Worm (Caenorhabditis elegans) whole organism, early embryonic: ENCODE measurements around the gene mdt-29.

Source experiments
- B0310.2 ChIP-seq: sonication (generic microtip); optimal IDR thresholded peaks from 2 replicates; lab custom pipeline; 2016; ENCODE audit warnings: mild to moderate bottlenecking, missing genetic modification characterization, missing compliant biosample characterization
- aly-1 ChIP-seq: sonication (generic microtip); optimal IDR thresholded peaks from 2 replicates; lab custom pipeline; 2016; ENCODE audit warnings: missing genetic modification characterization, missing compliant biosample characterization
- ama-1 ChIP-seq: fragments of 150-350 bp; optimal IDR thresholded peaks from 2 replicates; lab custom pipeline; 2014
- sea-1 ChIP-seq: fragments of 200-800 bp; sonication (Bioruptor generic); conservative IDR thresholded peaks from 2 replicates; pipeline ENCODE4 v1.3.6; 2022; ENCODE audit warnings: missing genetic modification characterization, missing compliant biosample characterization
- tbx-11 ChIP-seq: fragments of 200-800 bp; sonication (Bioruptor generic); IDR thresholded peaks from 2 replicates; pipeline ENCODE4 v1.3.6; 2022; ENCODE audit warnings: missing genetic modification characterization, missing compliant biosample characterization

DNA sequence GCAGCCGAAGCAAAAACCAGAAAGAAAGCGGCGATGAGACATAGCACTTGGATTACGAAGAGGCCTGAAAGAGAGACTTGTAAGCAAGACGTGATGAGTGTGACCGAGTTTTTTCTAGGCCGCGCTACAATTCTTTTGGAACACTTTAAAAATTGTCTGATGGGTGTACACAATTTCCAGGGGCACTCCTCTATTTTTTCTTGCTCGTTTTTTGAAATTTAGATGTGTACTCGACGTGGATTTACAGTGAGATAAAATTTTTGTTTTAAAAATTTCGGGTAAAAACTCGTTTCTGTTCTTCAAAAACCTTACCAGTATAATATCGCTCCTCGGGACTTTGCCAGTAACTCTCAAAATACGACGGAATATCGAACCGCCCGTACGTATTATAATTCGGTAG, 43.2 kb upstream of the mdt-29 start:
- TF ChIP-seq tbx-11 (no peak), sea-1 (GFP tag; lab: Robert Waterston, UW) (no peak), ama-1 (lab: Kevin White, UChicago) (no peak), B0310.2 (tag; lab: Kevin White, UChicago) (no peak), aly-1 (tag; lab: Kevin White, UChicago) (no peak)
